ENCODE assay signal across 3 fruit fly cellular contexts in genomic region chr3R:22067235-22067634, dm6.
TF ChIP-seq lines count a peak whose summit lies in the region.

No protein-coding gene starts in this region.

- no peak for TF ChIP-seq CTCF in whole organism, embryonic (GFP tag; optimal IDR thresholded peaks at IDR 0.05; lab: Kevin White, UChicago)

TF ChIP-seq in whole organism, embryonic, 481 proteins besides CTCF, POLR2A, EP300 and RAD21:
- TF ChIP-seq CG1603 (tag; optimal IDR thresholded peaks at IDR 0.05; lab: Kevin White, UChicago) (no peak), CG6813 (GFP tag; optimal IDR thresholded peaks at IDR 0.05; lab: Kevin White, UChicago) (peak; percentile 13), fd64A (GFP tag; optimal IDR thresholded peaks at IDR 0.05; lab: Kevin White, UChicago) (peak; percentile 12), CG12071 (GFP tag; optimal IDR thresholded peaks at IDR 0.05; lab: Kevin White, UChicago) (peak; percentile 54), bsh (GFP tag; optimal IDR thresholded peaks at IDR 0.05; lab: Kevin White, UChicago) (peak in 1 of 2 experiments; percentile 6), CG10274 (GFP tag; optimal IDR thresholded peaks at IDR 0.05; lab: Kevin White, UChicago) (no peak), sens (GFP tag; lab: Kevin White, UChicago) (peak; percentile 77), Awh (GFP tag; IDR thresholded peaks at IDR 0.05; lab: Robert Waterston, UW) (0 out of 2 replicates have a peak, but pooled peaks have one; percentile 15)

TF ChIP-seq in whole organism, prepupa, 60 proteins besides CTCF, POLR2A, EP300 and RAD21:
- no peak for TF ChIP-seq CG6808 (GFP tag; optimal IDR thresholded peaks at IDR 0.05; lab: Kevin White, UChicago)
- peak; percentile 16 for TF ChIP-seq fkh (GFP tag; optimal IDR thresholded peaks at IDR 0.05; lab: Kevin White, UChicago)
- no peak for TF ChIP-seq CG7368 (GFP tag; optimal IDR thresholded peaks at IDR 0.05; lab: Kevin White, UChicago)
- peak; percentile 51 for TF ChIP-seq svp (GFP tag; lab: Kevin White, UChicago)
- TF ChIP-seq OdsH (GFP tag; optimal IDR thresholded peaks at IDR 0.05; lab: Kevin White, UChicago): no peak
- TF ChIP-seq CG11902 (GFP tag; optimal IDR thresholded peaks at IDR 0.05; lab: Kevin White, UChicago): no peak
- TF ChIP-seq Sox14 (GFP tag; optimal IDR thresholded peaks at IDR 0.05; lab: Kevin White, UChicago): no peak
- peak; percentile 1 for TF ChIP-seq esn (GFP tag; optimal IDR thresholded peaks at IDR 0.05; lab: Kevin White, UChicago)

TF ChIP-seq in whole organism, wandering third instar larva, 38 proteins besides CTCF, POLR2A, EP300 and RAD21:
- TF ChIP-seq Hr83 (GFP tag; optimal IDR thresholded peaks at IDR 0.05; lab: Kevin White, UChicago; ENCODE audit: poor library complexity, severe bottlenecking) (peak; percentile 25), Hr78 (GFP tag; optimal IDR thresholded peaks at IDR 0.05; lab: Kevin White, UChicago) (no peak)
